Worm (Caenorhabditis elegans): Measurements from ENCODE around the gene C04C3.14.
"Not testable (repeated sequence)": the region's sequence is repeated elsewhere in the genome, so short reads cannot be mapped to it uniquely, and the experiment has no call there.

Gene C04C3.14

DNA sequence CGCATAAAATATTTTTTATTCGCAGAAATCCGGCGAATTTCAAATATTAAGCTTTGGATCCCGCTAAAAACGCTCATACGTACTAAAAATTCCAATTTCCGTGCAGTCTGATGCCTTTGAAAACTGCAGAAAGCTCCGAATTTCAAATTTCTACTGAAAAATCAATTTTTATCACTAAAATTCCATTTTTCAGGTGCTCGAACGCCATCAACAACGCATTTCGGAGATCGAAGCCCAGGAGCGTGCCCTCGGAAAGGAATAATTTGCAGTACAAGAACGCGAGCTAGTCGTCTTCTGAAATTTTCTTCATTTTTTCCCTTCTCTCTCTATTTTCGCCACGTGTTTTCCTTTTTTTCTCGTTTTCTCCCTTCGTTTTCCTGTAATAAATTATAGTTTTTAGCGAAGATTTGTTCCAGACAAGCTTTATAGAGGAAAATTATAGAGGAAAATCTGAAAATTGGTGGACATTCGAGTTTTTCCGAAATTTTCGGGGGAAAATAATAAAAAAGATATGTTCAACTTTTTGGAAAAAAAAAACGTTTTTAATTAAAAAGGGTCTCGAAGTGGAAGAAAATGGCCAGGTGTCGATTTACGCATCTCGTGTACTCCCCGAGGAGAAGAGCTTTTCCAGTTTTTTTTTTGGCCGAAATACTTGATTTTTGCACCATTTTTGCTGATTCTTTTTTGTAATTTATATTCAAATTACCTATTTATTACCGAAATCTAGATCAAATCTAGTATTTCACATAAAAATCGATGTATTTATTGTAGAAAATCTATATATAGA lies 9.0 kb upstream of the C04C3.14 start:
- TF ChIP-seq nhr-76 (tag; optimal IDR thresholded peaks at IDR 0.05) = no peak
- no peak for TF ChIP-seq lsy-2 (tag; optimal IDR thresholded peaks at IDR 0.05)
- TF ChIP-seq hlh-1 (tag; optimal IDR thresholded peaks at IDR 0.05) = no peak
- TF ChIP-seq cnd-1 (tag; optimal IDR thresholded peaks at IDR 0.05) = no peak

DNA sequence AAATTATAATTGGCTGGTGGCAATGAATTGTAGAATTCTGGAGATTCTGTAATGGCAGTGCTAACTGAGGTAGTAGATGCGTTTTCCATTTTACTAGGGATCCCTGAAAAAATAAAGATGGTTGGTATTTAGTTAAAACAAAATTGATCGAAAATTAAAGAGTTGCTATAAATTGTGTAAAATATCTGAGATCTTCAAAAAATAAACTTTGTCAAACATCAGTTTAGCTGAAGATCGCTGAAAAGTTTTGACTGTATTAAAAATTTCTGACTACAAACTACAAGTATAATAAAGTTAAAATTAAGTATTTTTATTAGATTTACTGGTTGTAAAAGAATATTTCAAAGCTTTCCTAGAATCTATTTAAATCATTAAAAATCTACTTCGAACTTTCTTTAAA lies 5.7 kb upstream of the C04C3.14 start, which contains the start of gene B0546.5:
B0546.5 (minus strand) TSS at position 101 of the 400 bp plus-strand sequence.
- not testable (repeated sequence) for TF ChIP-seq bed-3 (GFP tag; optimal IDR thresholded peaks at IDR 0.05); nhr-2 (tag; optimal IDR thresholded peaks at IDR 0.05); snpc-4 (tag; optimal IDR thresholded peaks at IDR 0.05)

DNA sequence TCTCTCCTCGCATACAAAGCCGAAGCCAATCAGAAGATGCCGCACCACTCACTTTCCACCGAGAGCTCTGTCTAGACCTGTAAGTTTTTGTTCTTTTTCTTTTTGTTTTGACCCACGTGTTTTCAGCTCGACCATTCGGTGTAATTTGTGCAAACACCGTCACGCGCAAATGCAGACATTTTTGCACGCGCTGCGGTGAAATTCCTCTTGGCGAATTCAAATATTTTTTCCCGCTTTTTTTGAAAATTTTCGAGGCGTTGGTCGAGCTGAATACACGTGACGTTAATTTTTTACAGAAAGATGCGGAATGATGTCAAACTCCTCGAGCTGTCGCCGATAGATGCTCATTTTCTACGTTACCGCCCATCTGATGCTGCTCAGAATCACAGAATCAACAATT lies 1.6 kb upstream of the C04C3.14 start, which contains the start of gene C04C3.4:
C04C3.4 (plus strand) TSS at position 301 of the 400 bp plus-strand sequence.
- TF ChIP-seq unc-120 (tag; optimal IDR thresholded peaks at IDR 0.05; ENCODE audit: poor library complexity, severe bottlenecking); nhr-237 (tag; optimal IDR thresholded peaks at IDR 0.05); ham-2 (GFP tag; optimal IDR thresholded peaks at IDR 0.05): not testable (repeated sequence)

DNA sequence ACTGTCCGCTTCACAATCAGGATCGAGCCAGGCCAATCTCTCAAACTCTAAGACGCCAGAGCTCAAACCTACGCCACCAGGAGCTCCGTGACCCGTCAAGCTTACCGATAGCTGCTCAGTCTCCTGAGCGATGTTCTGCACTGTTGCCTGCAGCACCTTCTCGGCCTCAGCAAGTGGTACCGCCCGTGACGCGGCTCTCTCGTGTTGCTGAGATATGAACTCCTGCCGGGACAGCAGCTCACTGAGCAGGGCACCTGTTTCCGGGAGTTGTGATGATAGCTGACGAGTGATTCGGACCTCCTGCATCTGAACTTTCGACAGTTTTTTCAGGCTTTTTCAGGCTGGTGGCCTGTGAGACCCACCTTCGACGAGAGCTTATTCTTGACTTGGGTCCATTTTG lies 2.4 kb downstream of the C04C3.14 start:
- TF ChIP-seq elt-1 (tag; optimal IDR thresholded peaks at IDR 0.05; ENCODE audit: borderline replicate concordance, insufficient read depth) (no peak), M03D4.4 (tag; optimal IDR thresholded peaks at IDR 0.05) (no peak)

DNA sequence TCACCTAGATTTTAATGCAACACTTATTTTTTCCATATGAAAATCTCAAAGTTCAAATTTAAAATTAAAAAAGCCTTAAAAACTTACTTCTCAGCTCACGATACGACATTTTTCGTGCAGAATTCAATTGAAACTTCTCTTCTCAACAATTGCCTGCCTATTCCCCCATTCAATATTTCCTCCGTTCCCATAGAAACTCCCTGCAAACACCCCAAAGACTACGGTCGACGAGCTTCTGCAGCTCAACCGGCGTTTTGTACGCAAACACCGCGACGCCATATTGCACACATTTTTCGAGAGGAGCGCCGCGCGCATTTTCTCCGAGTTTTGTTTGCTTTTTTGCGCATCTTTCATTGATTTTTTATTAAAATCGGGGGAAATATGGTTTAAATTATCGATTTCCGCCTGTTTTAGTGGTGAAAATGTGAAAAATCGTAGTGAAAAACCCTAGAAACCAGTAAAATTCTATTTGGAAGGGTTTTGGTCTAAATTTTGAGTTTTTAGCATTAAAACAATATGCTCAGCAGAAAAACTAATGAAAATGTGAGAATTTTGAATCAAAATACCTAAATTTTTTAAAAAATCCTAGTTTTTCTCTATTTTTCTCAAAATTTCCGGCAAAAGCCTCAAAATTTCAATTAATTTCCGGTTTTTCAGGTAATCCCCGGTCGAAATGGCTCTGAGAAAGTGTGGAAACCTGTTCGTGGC lies 3.5 kb downstream of the C04C3.14 start, which contains the start of the genes dyf-3 and pdhb-1:
dyf-3 (minus strand) TSS at position 217 of the 708 bp plus-strand sequence.
pdhb-1 (plus strand) TSS at position 658 of the 708 bp plus-strand sequence.
- TF ChIP-seq unc-39 (tag; optimal IDR thresholded peaks at IDR 0.05) (no peak), cnd-1 (tag; optimal IDR thresholded peaks at IDR 0.05) (no peak), ces-1 (GFP tag; optimal IDR thresholded peaks at IDR 0.05) (no peak), nhr-12 (tag; optimal IDR thresholded peaks at IDR 0.05) (no peak), bed-3 (GFP tag; optimal IDR thresholded peaks at IDR 0.05) (no peak), nhr-237 (tag; optimal IDR thresholded peaks at IDR 0.05) (no peak), ceh-39 (tag; optimal IDR thresholded peaks at IDR 0.05) (no peak), snpc-4 (tag; optimal IDR thresholded peaks at IDR 0.05) (no peak), sptf-1 (tag; optimal IDR thresholded peaks at IDR 0.05) (peak; percentile 49), lsy-2 (tag; optimal IDR thresholded peaks at IDR 0.05) (peak; percentile 93), ham-2 (GFP tag; optimal IDR thresholded peaks at IDR 0.05) (peak; percentile 33), unc-120 (tag; optimal IDR thresholded peaks at IDR 0.05; ENCODE audit: poor library complexity, severe bottlenecking) (no peak), lin-13 (tag; optimal IDR thresholded peaks at IDR 0.05) (peak; percentile 21), ztf-11 (tag; optimal IDR thresholded peaks at IDR 0.05) (no peak), drap-1 (GFP tag; optimal IDR thresholded peaks at IDR 0.05) (peak; percentile 36), M03D4.4 (tag; optimal IDR thresholded peaks at IDR 0.05) (peak; percentile 35), elt-3 (tag; optimal IDR thresholded peaks at IDR 0.05) (no peak), nhr-2 (tag; optimal IDR thresholded peaks at IDR 0.05) (no peak), mep-1 (tag; optimal IDR thresholded peaks at IDR 0.05) (peak; percentile 41)

DNA sequence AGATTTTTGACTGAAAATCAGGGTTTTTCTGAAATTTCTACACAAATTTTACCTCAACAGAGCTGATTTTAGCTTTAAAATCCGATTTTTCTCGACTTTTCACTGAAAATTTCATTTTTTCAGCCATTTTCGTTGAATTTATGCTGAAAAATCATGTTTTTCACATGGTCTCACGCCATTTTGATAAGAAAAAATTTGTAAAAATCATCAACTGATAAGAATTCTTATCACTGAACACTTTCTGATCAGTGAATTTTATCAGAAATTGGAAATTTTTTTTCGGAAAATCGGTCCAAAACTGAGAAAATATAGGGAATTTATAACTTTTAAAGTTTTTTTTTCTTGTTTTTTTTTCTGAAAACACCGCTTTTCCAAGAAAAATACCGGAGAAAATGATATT lies 5.3 kb downstream of the C04C3.14 start:
- TF ChIP-seq snpc-4 (tag; optimal IDR thresholded peaks at IDR 0.05) = no peak

DNA sequence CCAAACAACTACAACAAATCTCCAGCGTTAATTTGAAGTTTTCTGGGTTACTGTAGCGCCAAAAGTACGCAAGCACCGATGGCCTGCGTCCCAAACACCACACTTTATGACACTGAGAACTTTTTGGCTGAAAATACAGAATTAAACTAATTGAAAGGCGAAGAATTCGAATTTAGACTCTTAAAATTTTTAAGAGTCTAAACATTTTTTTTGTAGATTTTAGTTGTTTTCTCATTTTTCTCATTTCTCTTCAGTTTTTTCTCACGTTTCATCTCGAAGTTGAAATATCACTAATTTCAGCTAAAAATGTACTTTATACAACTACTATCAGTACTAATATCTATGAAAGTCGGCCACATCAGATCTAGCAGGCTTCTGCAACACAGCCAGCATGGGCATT lies 19.7 kb downstream of the C04C3.14 start, which contains the start of gene lgc-9:
lgc-9 (plus strand) TSS at position 301 of the 400 bp plus-strand sequence.
- TF ChIP-seq unc-62 (GFP tag; optimal IDR thresholded peaks at IDR 0.05) (no peak), elt-3 (tag; optimal IDR thresholded peaks at IDR 0.05) (no peak), cnd-1 (tag; optimal IDR thresholded peaks at IDR 0.05) (no peak), snpc-4 (tag; optimal IDR thresholded peaks at IDR 0.05) (no peak), ceh-83 (GFP tag; optimal IDR thresholded peaks at IDR 0.05) (no peak), elt-1 (tag; optimal IDR thresholded peaks at IDR 0.05; ENCODE audit: borderline replicate concordance, insufficient read depth) (no peak), blmp-1 (tag; optimal IDR thresholded peaks at IDR 0.05) (no peak), drap-1 (GFP tag; optimal IDR thresholded peaks at IDR 0.05) (no peak), M03D4.4 (tag; optimal IDR thresholded peaks at IDR 0.05) (no peak), nhr-28 (tag; optimal IDR thresholded peaks at IDR 0.05) (no peak), lsy-2 (tag; optimal IDR thresholded peaks at IDR 0.05) (no peak)
